Fruit fly (Drosophila melanogaster): ENCODE measurements around the gene yata.
A peak's percentile ranks its signal among the peaks of the same experiment; 100 is the strongest.

The yata gene

dm6 chr3R:29763804-29764203, 14.8 kb downstream of the yata start:
- TF ChIP-seq Mio (GFP tag; optimal IDR thresholded peaks at IDR 0.05) (no peak), dl (GFP tag; optimal IDR thresholded peaks at IDR 0.05; ENCODE audit: insufficient read depth in 1 of 2, partially characterized antibody in 2 of 2) (no peak), dmrt93B (GFP tag; optimal IDR thresholded peaks at IDR 0.05) (peak; percentile 5), psq (GFP tag; optimal IDR thresholded peaks at IDR 0.05) (peak; percentile 21), tai (GFP tag; optimal IDR thresholded peaks at IDR 0.05) (peak; percentile 50), HLH106 (tag; optimal IDR thresholded peaks at IDR 0.05) (peak; percentile 66), ey (GFP tag; optimal IDR thresholded peaks at IDR 0.05) (peak; percentile 44), br (GFP tag; optimal IDR thresholded peaks at IDR 0.05) (no peak), rgr (GFP tag; optimal IDR thresholded peaks at IDR 0.05) (peak; percentile 36), Myc (optimal IDR thresholded peaks at IDR 0.05) (no peak), lola (GFP tag; optimal IDR thresholded peaks at IDR 0.05) (no peak), Sp1 (GFP tag; optimal IDR thresholded peaks at IDR 0.05) (peak; percentile 52), Hr78 (GFP tag; optimal IDR thresholded peaks at IDR 0.05) (no peak), h (GFP tag; optimal IDR thresholded peaks at IDR 0.05) (peak; percentile 22), foxo (GFP tag; optimal IDR thresholded peaks at IDR 0.05) (peak in 1 of 2 experiments; percentile 50), Hnf4 (GFP tag; optimal IDR thresholded peaks at IDR 0.05) (peak; percentile 58)

- TF ChIP-seq Dif (GFP tag; optimal IDR thresholded peaks at IDR 0.05; ENCODE audit: partially characterized antibody) = peak; percentile 45
- no peak for TF ChIP-seq Hr78 (GFP tag; optimal IDR thresholded peaks at IDR 0.05)
- TF ChIP-seq dsf (GFP tag; optimal IDR thresholded peaks at IDR 0.05; ENCODE audit: borderline replicate concordance) = no peak
- no peak for TF ChIP-seq Sp1 (GFP tag; optimal IDR thresholded peaks at IDR 0.05)
- TF ChIP-seq Rel (GFP tag; optimal IDR thresholded peaks at IDR 0.05) = no peak
- peak; percentile 28 for TF ChIP-seq Rel (tag; optimal IDR thresholded peaks at IDR 0.05)
- no peak for TF ChIP-seq Jra (GFP tag; optimal IDR thresholded peaks at IDR 0.05)
- TF ChIP-seq woc (GFP tag; optimal IDR thresholded peaks at IDR 0.05) = peak; percentile 3
- peak; percentile 8 for TF ChIP-seq Vsx2 (GFP tag; optimal IDR thresholded peaks at IDR 0.05; ENCODE audit: partially characterized antibody)
- no peak for TF ChIP-seq N (GFP tag; optimal IDR thresholded peaks at IDR 0.05)
- TF ChIP-seq dl (GFP tag; optimal IDR thresholded peaks at IDR 0.05; ENCODE audit: insufficient read depth in 1 of 2, partially characterized antibody in 2 of 2) = peak in 1 of 2 experiments; percentile 19
- TF ChIP-seq Myc (optimal IDR thresholded peaks at IDR 0.05) = peak; percentile 36
These were observed 15.4 kb downstream of the yata start for dm6 chr3R:29764249-29765042.

- TF ChIP-seq dl (GFP tag; optimal IDR thresholded peaks at IDR 0.05; ENCODE audit: insufficient read depth in 1 of 2, partially characterized antibody in 2 of 2) (no peak), Mio (GFP tag; optimal IDR thresholded peaks at IDR 0.05) (no peak), Dif (GFP tag; optimal IDR thresholded peaks at IDR 0.05; ENCODE audit: partially characterized antibody) (peak; percentile 31), tai (GFP tag; optimal IDR thresholded peaks at IDR 0.05) (no peak), CG9705 (GFP tag; optimal IDR thresholded peaks at IDR 0.05) (no peak), psq (GFP tag; optimal IDR thresholded peaks at IDR 0.05) (peak; percentile 29), Hr78 (GFP tag; optimal IDR thresholded peaks at IDR 0.05) (no peak), brk (GFP tag; optimal IDR thresholded peaks at IDR 0.05) (no peak), pan (optimal IDR thresholded peaks at IDR 0.05) (peak; percentile 63), Abd-B (GFP tag; optimal IDR thresholded peaks at IDR 0.05) (no peak), Jra (GFP tag; optimal IDR thresholded peaks at IDR 0.05) (peak; percentile 15), Hnf4 (GFP tag; optimal IDR thresholded peaks at IDR 0.05) (no peak), fru (GFP tag; optimal IDR thresholded peaks at IDR 0.05) (no peak), sv (GFP tag; optimal IDR thresholded peaks at IDR 0.05) (no peak), lola (GFP tag; optimal IDR thresholded peaks at IDR 0.05) (no peak), GATAd (GFP tag; optimal IDR thresholded peaks at IDR 0.05) (no peak), usp (GFP tag; optimal IDR thresholded peaks at IDR 0.05) (no peak), Sp1 (GFP tag; optimal IDR thresholded peaks at IDR 0.05) (peak; percentile 38), dsf (GFP tag; optimal IDR thresholded peaks at IDR 0.05; ENCODE audit: borderline replicate concordance) (no peak), Vsx2 (GFP tag; optimal IDR thresholded peaks at IDR 0.05; ENCODE audit: partially characterized antibody) (peak; percentile 6), h (GFP tag; optimal IDR thresholded peaks at IDR 0.05) (peak; percentile 32), sage (GFP tag; optimal IDR thresholded peaks at IDR 0.05) (no peak), Rel (GFP tag; optimal IDR thresholded peaks at IDR 0.05) (no peak), Rel (tag; optimal IDR thresholded peaks at IDR 0.05) (peak; percentile 84), br (GFP tag; optimal IDR thresholded peaks at IDR 0.05) (peak; percentile 16), Hr83 (GFP tag; optimal IDR thresholded peaks at IDR 0.05; ENCODE audit: poor library complexity, severe bottlenecking) (no peak), CG32264 (GFP tag; optimal IDR thresholded peaks at IDR 0.05) (no peak), rgr (GFP tag; optimal IDR thresholded peaks at IDR 0.05) (no peak), CrebA (GFP tag; optimal IDR thresholded peaks at IDR 0.05; ENCODE audit: borderline replicate concordance) (peak; percentile 58), N (GFP tag; optimal IDR thresholded peaks at IDR 0.05) (no peak)
These were observed 16.5 kb downstream of the yata start, which contains the start of gene kay for dm6 chr3R:29765267-29766095. kay (plus strand) TSS chr3R:29765995.

Data from whole organism, wandering third instar larva.